Worm (Caenorhabditis elegans) whole organism, L2 larva: ENCODE measurements around the gene lec-5.

Source experiments
- C34F6.9 ChIP-seq: fragments of 150-350 bp; optimal IDR thresholded peaks from 2 replicates; lab custom pipeline; 2014; ENCODE audit warnings: missing biosample characterization, missing genetic modification characterization
- ama-1 ChIP-seq: fragments of 150-350 bp; optimal IDR thresholded peaks from 2 replicates; lab custom pipeline; 2018; ENCODE audit warnings: inconsistent platforms
- ceh-82 ChIP-seq: fragments of 150-350 bp; optimal IDR thresholded peaks from 2 replicates; lab custom pipeline; 2014; ENCODE audit warnings: missing biosample characterization, missing genetic modification characterization
- lin-11 ChIP-seq: fragments of 150-350 bp; sonication (generic microtip); optimal IDR thresholded peaks from 2 replicates; lab custom pipeline; 2014; ENCODE audit warnings: missing biosample characterization, missing genetic modification characterization, inconsistent platforms, mixed read lengths
- lsy-2 ChIP-seq, 2 experiments: fragments of 150-350 bp in 1 of 2; sonication (generic microtip) in 1 of 2; optimal IDR thresholded peaks; 2 replicates each; lab custom pipeline; 2014 to 2017; ENCODE audit warnings: missing biosample characterization in 2 of 2, missing genetic modification characterization in 2 of 2
- mbf-1 ChIP-seq: sonication (generic microtip); optimal IDR thresholded peaks from 2 replicates; lab custom pipeline; 2017; ENCODE audit warnings: missing biosample characterization, missing genetic modification characterization
- nhr-25 ChIP-seq: fragments of 150-350 bp; sonication (generic microtip); optimal IDR thresholded peaks from 3 replicates; lab custom pipeline; 2014; ENCODE audit warnings: missing biosample characterization, missing genetic modification characterization
- skn-1 ChIP-seq: sonication (generic microtip); optimal IDR thresholded peaks from 2 replicates; lab custom pipeline; 2017; ENCODE audit warnings: missing biosample characterization, missing genetic modification characterization
- unc-39 ChIP-seq: fragments of 150-350 bp; optimal IDR thresholded peaks from 2 replicates; lab custom pipeline; 2014; ENCODE audit warnings: missing biosample characterization, missing genetic modification characterization

- TF ChIP-seq ceh-82 (no peak), lsy-2 (tag; optimal IDR thresholded peaks at IDR 0.05; lab: Kevin White, UChicago) (no peak), ama-1 (lab: Kevin White, UChicago) (no peak), lin-11 (no peak), nhr-25 (no peak), unc-39 (tag; lab: Kevin White, UChicago) (no peak), C34F6.9 (tag; lab: Kevin White, UChicago) (no peak), mbf-1 (tag; lab: Kevin White, UChicago) (no peak), skn-1 (tag; lab: Kevin White, UChicago) (no peak)
These were observed 12.4 kb upstream of the lec-5 start for ce11 chrII:5853261-5853660.
